Fruit fly (Drosophila melanogaster) whole organism, embryonic: ENCODE measurements around the gene be.

Experiments used
- ATbp ChIP-seq: fragments of 200-800 bp; sonication (Bioruptor generic); optimal IDR thresholded peaks from 2 replicates; lab custom pipeline; 2017; ENCODE audit warnings: missing biosample characterization, mild to moderate bottlenecking, missing genetic modification characterization, missing genetic modification reagents
- Atf3 ChIP-seq: fragments of 200-800 bp; sonication (Bioruptor generic); optimal IDR thresholded peaks from 3 replicates; lab custom pipeline; 2016; ENCODE audit warnings: missing biosample characterization, missing genetic modification characterization
- Awh ChIP-seq: fragments of 200-800 bp; sonication (Bioruptor generic); IDR thresholded peaks from 2 replicates; pipeline ENCODE4, ENCODE4 v1.3.6; 2022; ENCODE audit warnings: missing biosample characterization, missing genetic modification characterization
- Bgb ChIP-seq: fragments of 200-800 bp; sonication (Bioruptor generic); IDR thresholded peaks from 2 replicates; pipeline ENCODE4 v1.3.6; 2022; ENCODE audit warnings: missing biosample characterization, missing genetic modification characterization; ENCODE audit not compliant: partially characterized antibody
- Bteb2 ChIP-seq: fragments of 200-800 bp; sonication (Bioruptor generic); optimal IDR thresholded peaks from 2 replicates; lab custom pipeline; 2016; ENCODE audit warnings: missing biosample characterization, missing genetic modification characterization
- CG10147 ChIP-seq: fragments of 200-800 bp; sonication (Bioruptor generic); optimal IDR thresholded peaks from 2 replicates; lab custom pipeline; 2019; ENCODE audit warnings: missing biosample characterization, mild to moderate bottlenecking, missing genetic modification characterization, moderate library complexity
- CG10321 ChIP-seq: fragments of 200-800 bp; sonication (Bioruptor generic); IDR thresholded peaks from 2 replicates; pipeline ENCODE4 v1.3.6; 2022; ENCODE audit warnings: missing biosample characterization, missing genetic modification characterization
- CG10462 ChIP-seq: fragments of 200-800 bp; sonication (Bioruptor generic); optimal IDR thresholded peaks from 2 replicates; lab custom pipeline; 2016; ENCODE audit warnings: missing biosample characterization, missing genetic modification characterization
- CG11723 ChIP-seq: fragments of 200-800 bp; sonication (Bioruptor generic); optimal IDR thresholded peaks from 2 replicates; lab custom pipeline; 2017; ENCODE audit warnings: missing biosample characterization, mild to moderate bottlenecking, missing genetic modification characterization
- CG12659 ChIP-seq: fragments of 200-800 bp; sonication (Bioruptor generic); optimal IDR thresholded peaks from 3 replicates; lab custom pipeline; 2017; ENCODE audit warnings: mild to moderate bottlenecking, missing biosample characterization, missing genetic modification reagents, missing genetic modification characterization
- CG30403 ChIP-seq: fragments of 200-800 bp; sonication (Bioruptor generic); optimal IDR thresholded peaks from 3 replicates; lab custom pipeline; 2016; ENCODE audit warnings: missing biosample characterization, missing genetic modification characterization
- CG3407 ChIP-seq: fragments of 200-800 bp; sonication (Bioruptor generic); optimal IDR thresholded peaks from 2 replicates; lab custom pipeline; 2018; ENCODE audit warnings: missing biosample characterization, mild to moderate bottlenecking, missing genetic modification characterization
- CG4854 ChIP-seq: fragments of 200-800 bp; sonication (Bioruptor generic); optimal IDR thresholded peaks from 2 replicates; lab custom pipeline; 2016; ENCODE audit warnings: missing biosample characterization, missing genetic modification characterization, inconsistent platforms
- CG9609 ChIP-seq: fragments of 200-800 bp; sonication (Bioruptor generic); optimal IDR thresholded peaks from 3 replicates; lab custom pipeline; 2016; ENCODE audit warnings: missing biosample characterization, missing genetic modification characterization
- Deaf1 ChIP-seq: fragments of 200-800 bp; optimal IDR thresholded peaks from 3 replicates; lab custom pipeline; 2019; ENCODE audit warnings: missing biosample characterization, mild to moderate bottlenecking, missing genetic modification characterization, moderate library complexity
- Gug ChIP-seq: fragments of 200-800 bp; sonication (Bioruptor generic); IDR thresholded peaks from 4 replicates; pipeline ENCODE4 v1.3.6; 2022; ENCODE audit warnings: missing biosample characterization, missing genetic modification characterization
- Hand ChIP-seq: fragments of 200-800 bp; sonication (Bioruptor generic); optimal IDR thresholded peaks from 2 replicates; lab custom pipeline; 2017; ENCODE audit warnings: mild to moderate bottlenecking, missing biosample characterization, missing genetic modification reagents, missing genetic modification characterization
- HmgD ChIP-seq: fragments of 200-800 bp; sonication (Bioruptor generic); optimal IDR thresholded peaks from 3 replicates; lab custom pipeline; 2016; ENCODE audit warnings: missing biosample characterization, missing genetic modification characterization
- Hmr ChIP-seq: fragments of 200-800 bp; sonication (Bioruptor generic); optimal IDR thresholded peaks from 3 replicates; lab custom pipeline; 2017; ENCODE audit warnings: mild to moderate bottlenecking, missing biosample characterization, missing genetic modification reagents, missing genetic modification characterization
- Hr78 ChIP-seq, 2 experiments: fragments of 200-800 bp in 1 of 2; fragments of >200 bp in 1 of 2; sonication (Bioruptor generic) in 1 of 2; optimal IDR thresholded peaks; 2 replicates each; lab custom pipeline; 2017 to 2019; ENCODE audit warnings: missing biosample characterization in 2 of 2, missing genetic modification characterization in 2 of 2, mild to moderate bottlenecking in 1 of 2, moderate library complexity in 1 of 2
- Mrtf ChIP-seq: fragments of 200-800 bp; sonication (Bioruptor generic); IDR thresholded peaks from 3 replicates; pipeline ENCODE4 v1.3.6; 2022; ENCODE audit warnings: missing biosample characterization, missing genetic modification characterization
- Myb ChIP-seq: fragments of 200-800 bp; sonication (Bioruptor generic); optimal IDR thresholded peaks from 2 replicates; lab custom pipeline; 2016; ENCODE audit warnings: missing biosample characterization, missing genetic modification characterization
- Nf-YA ChIP-seq: fragments of 200-800 bp; sonication (Bioruptor generic); IDR thresholded peaks from 2 replicates; pipeline ENCODE4 v1.3.6; 2022; ENCODE audit warnings: missing biosample characterization, missing genetic modification characterization
- Opbp ChIP-seq: fragments of 200-800 bp; sonication (Bioruptor generic); IDR thresholded peaks from 3 replicates; pipeline ENCODE4 v1.3.6; 2022; ENCODE audit warnings: missing biosample characterization, missing genetic modification characterization; ENCODE audit not compliant: partially characterized antibody
- PHDP ChIP-seq: fragments of 200-800 bp; sonication (Bioruptor generic); optimal IDR thresholded peaks from 3 replicates; lab custom pipeline; 2018; ENCODE audit warnings: missing biosample characterization, mild to moderate bottlenecking, missing genetic modification characterization, moderate library complexity
- Spps ChIP-seq: fragments of 200-800 bp; sonication (Bioruptor generic); optimal IDR thresholded peaks from 2 replicates; lab custom pipeline; 2018; ENCODE audit warnings: missing biosample characterization, mild to moderate bottlenecking, missing genetic modification characterization
- Xbp1 ChIP-seq: fragments of 200-800 bp; sonication (Bioruptor generic); optimal IDR thresholded peaks from 3 replicates; lab custom pipeline; 2016; ENCODE audit warnings: missing biosample characterization, mild to moderate bottlenecking, missing genetic modification characterization
- ac ChIP-seq: fragments of 200-800 bp; sonication (Bioruptor generic); optimal IDR thresholded peaks from 3 replicates; lab custom pipeline; 2017; ENCODE audit warnings: missing biosample characterization, mild to moderate bottlenecking, missing genetic modification characterization
- amos ChIP-seq: fragments of 200-800 bp; sonication (Bioruptor generic); IDR thresholded peaks from 2 replicates; pipeline ENCODE4 v1.3.6; 2022; ENCODE audit warnings: missing biosample characterization, missing genetic modification characterization; ENCODE audit not compliant: partially characterized antibody
- aop ChIP-seq: fragments of 200-800 bp; sonication (Bioruptor generic); IDR thresholded peaks from 2 replicates; pipeline ENCODE4 v1.3.6; 2022; ENCODE audit warnings: missing biosample characterization, missing genetic modification characterization
- br ChIP-seq: fragments of >200 bp; optimal IDR thresholded peaks from 2 replicates; lab custom pipeline; 2017
- caup ChIP-seq: fragments of 200-800 bp; sonication (Bioruptor generic); optimal IDR thresholded peaks from 3 replicates; lab custom pipeline; 2017; ENCODE audit warnings: missing biosample characterization, mild to moderate bottlenecking, missing genetic modification characterization, moderate library complexity; ENCODE audit not compliant: severe bottlenecking
- corto ChIP-seq: fragments of 200-800 bp; sonication (Bioruptor generic); optimal IDR thresholded peaks from 2 replicates; lab custom pipeline; 2016; ENCODE audit warnings: missing biosample characterization, mild to moderate bottlenecking, missing genetic modification characterization, moderate library complexity
- dpn ChIP-seq, 2 experiments: fragments of 200-800 bp; sonication (Bioruptor generic); optimal IDR thresholded peaks; 3 replicates each; lab custom pipeline; 2016; ENCODE audit warnings: missing biosample characterization in 2 of 2, missing genetic modification characterization in 2 of 2
- dysf ChIP-seq: fragments of 200-800 bp; sonication (Bioruptor generic); IDR thresholded peaks from 3 replicates; pipeline ENCODE4 v1.3.6; 2022; ENCODE audit warnings: missing biosample characterization, missing genetic modification characterization
- fru ChIP-seq: fragments of >200 bp; optimal IDR thresholded peaks from 2 replicates; lab custom pipeline; 2017
- gcm2 ChIP-seq: fragments of 200-800 bp; sonication (Bioruptor generic); optimal IDR thresholded peaks from 2 replicates; lab custom pipeline; 2016; ENCODE audit warnings: missing biosample characterization, missing genetic modification characterization
- jigr1 ChIP-seq: fragments of 200-800 bp; sonication (Bioruptor generic); IDR thresholded peaks from 3 replicates; pipeline ENCODE4 v1.3.6; 2022; ENCODE audit warnings: missing biosample characterization, missing genetic modification characterization
- lmd ChIP-seq: fragments of 200-800 bp; sonication (Bioruptor generic); IDR thresholded peaks from 2 replicates; pipeline ENCODE4 v1.3.6; 2022; ENCODE audit warnings: missing biosample characterization, missing genetic modification characterization
- pb ChIP-seq: fragments of 200-800 bp; sonication (Bioruptor generic); optimal IDR thresholded peaks from 3 replicates; lab custom pipeline; 2016; ENCODE audit warnings: missing biosample characterization, missing genetic modification characterization
- peb ChIP-seq: fragments of 200-800 bp; sonication (Bioruptor generic); IDR thresholded peaks from 2 replicates; pipeline ENCODE4 v1.3.6; 2022; ENCODE audit warnings: missing biosample characterization, missing genetic modification characterization
- sim ChIP-seq: fragments of 200-800 bp; sonication (Bioruptor generic); IDR thresholded peaks from 2 replicates; pipeline ENCODE4 v1.3.6; 2022; ENCODE audit warnings: missing biosample characterization, missing genetic modification characterization
- sna ChIP-seq: fragments of 200-800 bp; sonication (Bioruptor generic); IDR thresholded peaks from 2 replicates; pipeline ENCODE4 v1.3.6; 2022; ENCODE audit warnings: missing biosample characterization, missing genetic modification characterization; ENCODE audit not compliant: partially characterized antibody
- sr ChIP-seq: fragments of 200-800 bp; sonication (Bioruptor generic); IDR thresholded peaks from 3 replicates; pipeline ENCODE4 v1.3.6; 2022; ENCODE audit warnings: missing biosample characterization, missing genetic modification characterization
- stc ChIP-seq: fragments of 200-800 bp; sonication (Bioruptor generic); IDR thresholded peaks from 2 replicates; pipeline ENCODE4 v1.3.6; 2022; ENCODE audit warnings: missing biosample characterization, missing genetic modification characterization
- sug ChIP-seq: fragments of 200-800 bp; optimal IDR thresholded peaks from 2 replicates; lab custom pipeline; 2019; ENCODE audit warnings: missing biosample characterization, mild to moderate bottlenecking, missing genetic modification characterization, moderate library complexity
- twi ChIP-seq: fragments of 200-800 bp; optimal IDR thresholded peaks from 2 replicates; lab custom pipeline; 2019; ENCODE audit warnings: missing biosample characterization, mild to moderate bottlenecking, missing genetic modification characterization, moderate library complexity
- unpg ChIP-seq: fragments of 200-800 bp; sonication (Bioruptor generic); optimal IDR thresholded peaks from 3 replicates; lab custom pipeline; 2018; ENCODE audit warnings: missing biosample characterization, mild to moderate bottlenecking, missing genetic modification characterization, moderate library complexity
- usp ChIP-seq: fragments of >200 bp; optimal IDR thresholded peaks from 2 replicates; lab custom pipeline; 2017; ENCODE audit warnings: missing biosample characterization, missing genetic modification characterization
- zf30C ChIP-seq: fragments of 200-800 bp; sonication (Bioruptor generic); optimal IDR thresholded peaks from 3 replicates; lab custom pipeline; 2018; ENCODE audit warnings: missing biosample characterization, mild to moderate bottlenecking, missing genetic modification characterization

be gene

dm6 chrX:15043013-15043699, 18.9 kb downstream of the be start (continued):
- TF ChIP-seq Awh (GFP tag; lab: Robert Waterston, UW): peak; percentile 93
- TF ChIP-seq Hand: peak; percentile 55
- TF ChIP-seq dysf (GFP tag; lab: Robert Waterston, UW): peak; percentile 47; the same call in 2 of the 3 replicates
- peak; percentile 91 for TF ChIP-seq Hmr
- peak; percentile 71 for TF ChIP-seq ac (GFP tag; lab: Kevin White, UChicago)
- peak; percentile 85 for TF ChIP-seq CG11723 (GFP tag; lab: Kevin White, UChicago)
- TF ChIP-seq sim: peak; percentile 56; the same call in 1 of the 2 replicates
- peak; percentile 58 for TF ChIP-seq Atf3 (GFP tag; lab: Kevin White, UChicago)
- TF ChIP-seq Nf-YA: peak; percentile 82
- no peak for TF ChIP-seq Deaf1 (tag; lab: Kevin White, UChicago)
- TF ChIP-seq CG4854: peak; percentile 87
- TF ChIP-seq lmd (GFP tag; lab: Robert Waterston, UW): no peak
- peak; percentile 75 for TF ChIP-seq unpg (GFP tag; lab: Kevin White, UChicago)
- TF ChIP-seq PHDP: peak; percentile 86
- no peak for TF ChIP-seq Gug (GFP tag; lab: Robert Waterston, UW)
- TF ChIP-seq Bteb2 (GFP tag; lab: Kevin White, UChicago): peak; percentile 51
- peak; percentile 35 to 70 for TF ChIP-seq dpn (GFP tag; optimal IDR thresholded peaks at IDR 0.05; lab: Kevin White, UChicago)
- no peak for TF ChIP-seq br (lab: Kevin White, UChicago)
- TF ChIP-seq Xbp1 (GFP tag; lab: Kevin White, UChicago): peak; percentile 18
- TF ChIP-seq sug (tag; lab: Kevin White, UChicago): peak; percentile 45
- peak; percentile 90 for TF ChIP-seq caup (GFP tag; lab: Kevin White, UChicago)
- TF ChIP-seq Myb (GFP tag; lab: Kevin White, UChicago): peak; percentile 25
- TF ChIP-seq Mrtf (GFP tag; lab: Robert Waterston, UW): peak; percentile 47; the same call in 2 of the 3 replicates
- TF ChIP-seq CG9609 (GFP tag; lab: Kevin White, UChicago): peak; percentile 47
- TF ChIP-seq twi (tag; lab: Kevin White, UChicago): no peak
- no peak for TF ChIP-seq sna (GFP tag; lab: Robert Waterston, UW)
- TF ChIP-seq CG10462 (GFP tag; lab: Kevin White, UChicago): peak; percentile 47
- TF ChIP-seq gcm2: peak; percentile 72
- peak; percentile 96 for TF ChIP-seq CG3407 (GFP tag; lab: Kevin White, UChicago)
- no peak for TF ChIP-seq fru (lab: Kevin White, UChicago)
- peak; percentile 59 for TF ChIP-seq Spps (tag; lab: Kevin White, UChicago)
- TF ChIP-seq Bgb (GFP tag; lab: Robert Waterston, UW): no peak
- TF ChIP-seq Hr78 (GFP tag; optimal IDR thresholded peaks at IDR 0.05; lab: Kevin White, UChicago): peak in 1 of 2 experiments; percentile 52
- TF ChIP-seq sr (GFP tag; lab: Robert Waterston, UW): peak; percentile 93
- TF ChIP-seq HmgD (GFP tag; lab: Kevin White, UChicago): no peak
- peak; percentile 44; the same call in 1 of the 2 replicates for TF ChIP-seq CG10321
- peak; percentile 88 for TF ChIP-seq CG12659
- peak; percentile 55 for TF ChIP-seq peb
- no peak for TF ChIP-seq zf30C (GFP tag; lab: Kevin White, UChicago)
- TF ChIP-seq jigr1 (GFP tag; lab: Robert Waterston, UW): no peak
- TF ChIP-seq stc (GFP tag; lab: Robert Waterston, UW): peak; percentile 87
- peak; percentile 67 for TF ChIP-seq pb (GFP tag; lab: Kevin White, UChicago)
- TF ChIP-seq CG10147 (GFP tag; lab: Kevin White, UChicago): peak; percentile 5
- TF ChIP-seq amos (GFP tag; lab: Robert Waterston, UW): no peak
- peak; percentile 10 for TF ChIP-seq CG30403 (GFP tag; lab: Kevin White, UChicago)
- no peak for TF ChIP-seq Opbp (GFP tag; lab: Robert Waterston, UW)
- no peak for TF ChIP-seq usp (GFP tag; lab: Kevin White, UChicago)
- no peak for TF ChIP-seq aop
- peak; percentile 99 for TF ChIP-seq ATbp (GFP tag; lab: Kevin White, UChicago)
- peak; percentile 50 for TF ChIP-seq corto (GFP tag; lab: Kevin White, UChicago)
